Fruit fly (Drosophila melanogaster) whole organism, pupa: ENCODE data around the gene CG32572.

Experiments used
- CG10348 ChIP-seq: fragments of 200-800 bp; sonication (Bioruptor generic); IDR thresholded peaks from 2 replicates; pipeline ENCODE4 v1.3.6; 2022; ENCODE audit warnings: missing biosample characterization, missing genetic modification characterization
- CG12605 ChIP-seq: fragments of 200-800 bp; sonication (Bioruptor generic); IDR thresholded peaks from 2 replicates; pipeline ENCODE4 v1.3.6; 2022; ENCODE audit warnings: missing biosample characterization, missing genetic modification characterization
- CG13204 ChIP-seq: fragments of 200-800 bp; sonication (Bioruptor generic); optimal IDR thresholded peaks from 2 replicates; lab custom pipeline; 2018; ENCODE audit warnings: missing biosample characterization, mild to moderate bottlenecking, missing genetic modification characterization, moderate library complexity
- CG14655 ChIP-seq: fragments of 200-800 bp; sonication (Bioruptor generic); optimal IDR thresholded peaks from 3 replicates; lab custom pipeline; 2017; ENCODE audit warnings: mild to moderate bottlenecking, missing biosample characterization, missing genetic modification reagents, missing genetic modification characterization
- CG15710 ChIP-seq: fragments of 200-800 bp; sonication (Bioruptor generic); optimal IDR thresholded peaks from 2 replicates; lab custom pipeline; 2018; ENCODE audit warnings: missing biosample characterization, mild to moderate bottlenecking, missing genetic modification characterization, moderate library complexity
- CG17806 ChIP-seq: fragments of 200-800 bp; sonication (Bioruptor generic); optimal IDR thresholded peaks from 2 replicates; lab custom pipeline; 2018; ENCODE audit warnings: missing biosample characterization, mild to moderate bottlenecking, missing genetic modification characterization, moderate library complexity
- CG32121 ChIP-seq: fragments of 200-800 bp; sonication (Bioruptor generic); IDR thresholded peaks from 2 replicates; pipeline ENCODE4 v1.3.6; 2022; ENCODE audit warnings: missing biosample characterization, missing genetic modification characterization
- CG34367 ChIP-seq: fragments of 200-800 bp; sonication (Bioruptor generic); optimal IDR thresholded peaks from 2 replicates; lab custom pipeline; 2018; ENCODE audit warnings: missing biosample characterization, mild to moderate bottlenecking, missing genetic modification characterization
- CG4496 ChIP-seq: fragments of 200-800 bp; sonication (Bioruptor generic); IDR thresholded peaks from 3 replicates; pipeline ENCODE4 v1.3.6; 2022; ENCODE audit warnings: missing biosample characterization, missing genetic modification characterization
- CG8159 ChIP-seq: fragments of 200-800 bp; sonication (Bioruptor generic); optimal IDR thresholded peaks from 3 replicates; lab custom pipeline; 2018; ENCODE audit warnings: missing biosample characterization, mild to moderate bottlenecking, missing genetic modification characterization, moderate library complexity
- CG8301 ChIP-seq: fragments of 200-800 bp; sonication (Bioruptor generic); optimal IDR thresholded peaks from 2 replicates; lab custom pipeline; 2018; ENCODE audit warnings: missing biosample characterization, mild to moderate bottlenecking, missing genetic modification characterization
- CG9948 ChIP-seq: fragments of 200-800 bp; sonication (Bioruptor generic); optimal IDR thresholded peaks from 2 replicates; lab custom pipeline; 2018; ENCODE audit warnings: missing biosample characterization, mild to moderate bottlenecking, missing genetic modification characterization, moderate library complexity
- D1 ChIP-seq: fragments of 200-800 bp; sonication (Bioruptor generic); optimal IDR thresholded peaks from 2 replicates; lab custom pipeline; 2018; ENCODE audit warnings: missing biosample characterization, mild to moderate bottlenecking, missing genetic modification characterization, moderate library complexity
- EcR ChIP-seq: fragments of 200-800 bp; sonication (Bioruptor generic); optimal IDR thresholded peaks from 3 replicates; lab custom pipeline; 2019; ENCODE audit warnings: missing biosample characterization, missing genetic modification characterization, mild to moderate bottlenecking, moderate library complexity, missing genetic modification reagents
- Ets98B ChIP-seq: fragments of 200-800 bp; sonication (Bioruptor generic); IDR thresholded peaks from 2 replicates; pipeline ENCODE4 v1.3.6; 2022; ENCODE audit warnings: missing biosample characterization, missing genetic modification characterization
- Pif1A ChIP-seq: fragments of 200-800 bp; sonication (Bioruptor generic); optimal IDR thresholded peaks from 3 replicates; lab custom pipeline; 2016; ENCODE audit warnings: missing biosample characterization, missing genetic modification characterization
- Pif1B ChIP-seq: fragments of 200-800 bp; sonication (Bioruptor generic); optimal IDR thresholded peaks from 3 replicates; lab custom pipeline; 2016; ENCODE audit warnings: missing biosample characterization, missing genetic modification characterization
- Snoo ChIP-seq: fragments of 200-800 bp; sonication (Bioruptor generic); optimal IDR thresholded peaks from 3 replicates; lab custom pipeline; 2017; ENCODE audit warnings: missing biosample characterization, mild to moderate bottlenecking, missing genetic modification characterization, inconsistent platforms
- fd96Ca ChIP-seq: fragments of 200-800 bp; sonication (Bioruptor generic); IDR thresholded peaks from 3 replicates; pipeline ENCODE4 v1.3.6; 2022; ENCODE audit warnings: missing biosample characterization, missing genetic modification characterization
- gl ChIP-seq: fragments of 200-800 bp; sonication (Bioruptor generic); optimal IDR thresholded peaks from 2 replicates; lab custom pipeline; 2018; ENCODE audit warnings: missing biosample characterization, mild to moderate bottlenecking, missing genetic modification characterization
- rn ChIP-seq: fragments of 200-800 bp; sonication (Bioruptor generic); IDR thresholded peaks from 2 replicates; pipeline ENCODE4 v1.3.6; 2022; ENCODE audit warnings: missing biosample characterization, missing genetic modification characterization

Gene CG32572

dm6 chrX:16724544-16724943 is 3.6 kb downstream of the CG32572 start:
- TF ChIP-seq gl (no peak), CG34367 (tag; lab: Kevin White, UChicago) (no peak), CG8301 (tag; lab: Kevin White, UChicago) (no peak), CG12605 (GFP tag; lab: Robert Waterston, UW) (no peak), rn (no peak), CG13204 (GFP tag; lab: Kevin White, UChicago) (no peak), CG8159 (tag; lab: Kevin White, UChicago) (no peak), Pif1A (GFP tag; lab: Kevin White, UChicago) (no peak), CG17806 (tag; lab: Kevin White, UChicago) (no peak), fd96Ca (GFP tag; lab: Robert Waterston, UW) (no peak), CG4496 (no peak)

dm6 chrX:16730791-16731190 is 9.8 kb downstream of the CG32572 start, which contains the start of gene TwdlX:
Gene TwdlX, plus strand, starts transcription at chrX:16731091.
- TF ChIP-seq CG12605 (GFP tag; lab: Robert Waterston, UW) (no peak), Snoo (tag; lab: Kevin White, UChicago) (no peak), EcR (GFP tag; lab: Kevin White, UChicago) (no peak), rn (no peak), CG8159 (tag; lab: Kevin White, UChicago) (no peak), CG4496 (no peak), CG15710 (tag; lab: Kevin White, UChicago) (no peak), D1 (tag; lab: Kevin White, UChicago) (no peak), Ets98B (GFP tag; lab: Robert Waterston, UW) (no peak), CG13204 (GFP tag; lab: Kevin White, UChicago) (no peak), CG8301 (tag; lab: Kevin White, UChicago) (no peak), CG32121 (GFP tag; lab: Robert Waterston, UW) (no peak), gl (no peak), Pif1B (no peak), CG17806 (tag; lab: Kevin White, UChicago) (no peak), Pif1A (GFP tag; lab: Kevin White, UChicago) (no peak), CG34367 (tag; lab: Kevin White, UChicago) (no peak)

- TF ChIP-seq CG8301 (tag; lab: Kevin White, UChicago) (no peak), EcR (GFP tag; lab: Kevin White, UChicago) (no peak), CG15710 (tag; lab: Kevin White, UChicago) (no peak), CG34367 (tag; lab: Kevin White, UChicago) (no peak), Pif1B (no peak), CG4496 (no peak), Pif1A (GFP tag; lab: Kevin White, UChicago) (no peak), Snoo (tag; lab: Kevin White, UChicago) (no peak)
- TF ChIP-seq, all 21 proteins: peak for 0
These were observed 12.3 kb downstream of the CG32572 start for dm6 chrX:16733244-16733643.

- TF ChIP-seq CG13204 (GFP tag; lab: Kevin White, UChicago) = no peak
- no peak for TF ChIP-seq D1 (tag; lab: Kevin White, UChicago)
- no peak for TF ChIP-seq CG12605 (GFP tag; lab: Robert Waterston, UW)
- TF ChIP-seq gl = no peak
- no peak for TF ChIP-seq EcR (GFP tag; lab: Kevin White, UChicago)
- TF ChIP-seq rn = no peak
- no peak for TF ChIP-seq CG10348
- no peak for TF ChIP-seq CG34367 (tag; lab: Kevin White, UChicago)
- TF ChIP-seq Snoo (tag; lab: Kevin White, UChicago) = no peak
- TF ChIP-seq CG8301 (tag; lab: Kevin White, UChicago) = no peak
- no peak for TF ChIP-seq CG4496
- no peak for TF ChIP-seq Pif1A (GFP tag; lab: Kevin White, UChicago)
These were observed 13.7 kb downstream of the CG32572 start, which contains the start of gene TwdlY for dm6 chrX:16734647-16735046. Gene TwdlY, plus strand, starts transcription at chrX:16734947.

- TF ChIP-seq CG12605 (GFP tag; lab: Robert Waterston, UW) (no peak), CG9948 (tag; lab: Kevin White, UChicago) (no peak), fd96Ca (GFP tag; lab: Robert Waterston, UW) (no peak), CG14655 (no peak), CG15710 (tag; lab: Kevin White, UChicago) (no peak), EcR (GFP tag; lab: Kevin White, UChicago) (no peak), rn (no peak), CG10348 (no peak), CG8159 (tag; lab: Kevin White, UChicago) (no peak), CG8301 (tag; lab: Kevin White, UChicago) (no peak)
- TF ChIP-seq, all 21 proteins: peak for 0
These were observed 15.2 kb downstream of the CG32572 start for dm6 chrX:16736180-16736579.

dm6 chrX:16737878-16738277 is 16.9 kb downstream of the CG32572 start, which contains the start of gene TwdlZ:
Gene TwdlZ, plus strand, starts transcription at chrX:16738178.
- TF ChIP-seq CG17806 (tag; lab: Kevin White, UChicago) = no peak
- no peak for TF ChIP-seq CG9948 (tag; lab: Kevin White, UChicago)
- no peak for TF ChIP-seq CG15710 (tag; lab: Kevin White, UChicago)

- TF ChIP-seq CG13204 (GFP tag; lab: Kevin White, UChicago) = no peak
- no peak for TF ChIP-seq Pif1A (GFP tag; lab: Kevin White, UChicago)
- no peak for TF ChIP-seq CG32121 (GFP tag; lab: Robert Waterston, UW)
- no peak for TF ChIP-seq CG8301 (tag; lab: Kevin White, UChicago)
- no peak for TF ChIP-seq D1 (tag; lab: Kevin White, UChicago)
- no peak for TF ChIP-seq CG15710 (tag; lab: Kevin White, UChicago)
- TF ChIP-seq CG10348 = no peak
- no peak for TF ChIP-seq CG34367 (tag; lab: Kevin White, UChicago)
- TF ChIP-seq CG4496 = no peak
- no peak for TF ChIP-seq CG17806 (tag; lab: Kevin White, UChicago)
- TF ChIP-seq Ets98B (GFP tag; lab: Robert Waterston, UW) = no peak
- TF ChIP-seq gl = no peak
- no peak for TF ChIP-seq rn
- no peak for TF ChIP-seq CG9948 (tag; lab: Kevin White, UChicago)
These were observed 19.6 kb downstream of the CG32572 start, which contains the start of gene CG32568 for dm6 chrX:16740606-16741005. Gene CG32568, plus strand, starts transcription at chrX:16740906.
